Fruit fly (Drosophila melanogaster): Measurements from ENCODE around the gene CG43895.

DNA sequence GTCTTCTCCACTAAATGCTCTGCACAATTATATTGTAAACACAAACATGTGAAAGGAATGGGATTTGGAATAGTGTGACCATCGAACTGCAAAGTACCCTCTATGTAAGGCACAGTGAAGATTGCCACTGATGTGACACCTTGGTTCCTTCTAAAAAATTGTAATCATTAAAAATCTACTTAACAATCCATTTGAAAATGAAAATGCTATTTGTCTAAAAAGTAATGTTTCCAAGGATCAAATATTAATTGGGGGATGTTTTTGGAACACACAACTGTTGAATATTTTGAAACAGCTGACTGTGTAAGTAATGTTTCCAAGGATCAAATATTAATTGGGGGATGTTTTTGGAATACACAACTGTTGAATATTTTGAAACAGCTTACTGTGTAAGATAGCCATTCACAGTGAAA is 14.7 kb upstream of the CG43895 start, which contains the start of gene CG32448:
- TF ChIP-seq CG8478 (optimal IDR thresholded peaks at IDR 0.05) = no peak
- TF ChIP-seq usp (GFP tag; optimal IDR thresholded peaks at IDR 0.05) = no peak
- TF ChIP-seq psq (optimal IDR thresholded peaks at IDR 0.05) = no peak
- no peak for TF ChIP-seq pan (optimal IDR thresholded peaks at IDR 0.05)
- TF ChIP-seq EcR (GFP tag; optimal IDR thresholded peaks at IDR 0.05) = no peak
- TF ChIP-seq Dll (optimal IDR thresholded peaks at IDR 0.05) = no peak

Data from whole organism.